Worm (Caenorhabditis elegans) whole organism, L1 larva: ENCODE data around the gene hyl-2.

ENCODE experiments used
- aha-1 ChIP-seq: fragments of 150-350 bp; optimal IDR thresholded peaks from 2 replicates; lab custom pipeline; 2014; ENCODE audit warnings: missing biosample characterization, missing genetic modification characterization
- dsc-1 ChIP-seq: sonication (generic microtip); optimal IDR thresholded peaks from 2 replicates; lab custom pipeline; 2016; ENCODE audit warnings: mild to moderate bottlenecking, missing genetic modification characterization, missing compliant biosample characterization
- efl-3 ChIP-seq: fragments of 200-800 bp; sonication (Bioruptor generic); optimal IDR thresholded peaks from 2 replicates; lab custom pipeline; 2018; ENCODE audit warnings: mild to moderate bottlenecking, missing genetic modification characterization, missing compliant biosample characterization
- lsy-2 ChIP-seq, 2 experiments: fragments of 150-350 bp; optimal IDR thresholded peaks; 2 replicates each; lab custom pipeline; 2014; ENCODE audit warnings: missing biosample characterization in 2 of 2, missing genetic modification characterization in 2 of 2
- mab-9 ChIP-seq: fragments of 200-800 bp; sonication (Bioruptor generic); IDR thresholded peaks from 2 replicates; pipeline ENCODE4 v1.3.6; 2022; ENCODE audit warnings: missing genetic modification reagents, missing genetic modification characterization, missing compliant biosample characterization
- mef-2 ChIP-seq: fragments of 150-350 bp; optimal IDR thresholded peaks from 2 replicates; lab custom pipeline; 2014; ENCODE audit warnings: missing biosample characterization, missing genetic modification characterization
- sox-4 ChIP-seq: sonication (generic microtip); optimal IDR thresholded peaks from 2 replicates; lab custom pipeline; 2016; ENCODE audit warnings: missing genetic modification characterization, missing compliant biosample characterization
- tbx-2 ChIP-seq: sonication (generic microtip); optimal IDR thresholded peaks from 2 replicates; lab custom pipeline; 2016; ENCODE audit warnings: missing genetic modification characterization, missing compliant biosample characterization

ce11 chrX:4700083-4700482, 822 bp upstream of the hyl-2 start:
- no peak for TF ChIP-seq lsy-2 (tag; optimal IDR thresholded peaks at IDR 0.05; lab: Kevin White, UChicago)
- no peak for TF ChIP-seq sox-4 (tag; lab: Kevin White, UChicago)
- no peak for TF ChIP-seq mef-2 (tag; lab: Kevin White, UChicago)
- TF ChIP-seq tbx-2 (tag; lab: Kevin White, UChicago), result no peak
- TF ChIP-seq aha-1 (tag; lab: Kevin White, UChicago), result no peak
- TF ChIP-seq dsc-1 (tag; lab: Kevin White, UChicago), result no peak
- no peak for TF ChIP-seq efl-3 (GFP tag; lab: Kevin White, UChicago)
- TF ChIP-seq mab-9, result no peak
